Fruit fly (Drosophila melanogaster) whole organism, pupa: Measurements from ENCODE around the gene CCT7.
A peak's percentile ranks its signal among the peaks of the same experiment; 100 is the strongest.

Experiments
- CG10348 ChIP-seq: fragments of 200-800 bp; sonication (Bioruptor generic); IDR thresholded peaks from 2 replicates; pipeline ENCODE4 v1.3.6; 2022; ENCODE audit warnings: missing biosample characterization, missing genetic modification characterization
- CG12605 ChIP-seq: fragments of 200-800 bp; sonication (Bioruptor generic); IDR thresholded peaks from 2 replicates; pipeline ENCODE4 v1.3.6; 2022; ENCODE audit warnings: missing biosample characterization, missing genetic modification characterization
- CG13204 ChIP-seq: fragments of 200-800 bp; sonication (Bioruptor generic); optimal IDR thresholded peaks from 2 replicates; lab custom pipeline; 2018; ENCODE audit warnings: missing biosample characterization, mild to moderate bottlenecking, missing genetic modification characterization, moderate library complexity
- CG14655 ChIP-seq: fragments of 200-800 bp; sonication (Bioruptor generic); optimal IDR thresholded peaks from 3 replicates; lab custom pipeline; 2017; ENCODE audit warnings: mild to moderate bottlenecking, missing biosample characterization, missing genetic modification reagents, missing genetic modification characterization
- CG15710 ChIP-seq: fragments of 200-800 bp; sonication (Bioruptor generic); optimal IDR thresholded peaks from 2 replicates; lab custom pipeline; 2018; ENCODE audit warnings: missing biosample characterization, mild to moderate bottlenecking, missing genetic modification characterization, moderate library complexity
- CG17806 ChIP-seq: fragments of 200-800 bp; sonication (Bioruptor generic); optimal IDR thresholded peaks from 2 replicates; lab custom pipeline; 2018; ENCODE audit warnings: missing biosample characterization, mild to moderate bottlenecking, missing genetic modification characterization, moderate library complexity
- CG32121 ChIP-seq: fragments of 200-800 bp; sonication (Bioruptor generic); IDR thresholded peaks from 2 replicates; pipeline ENCODE4 v1.3.6; 2022; ENCODE audit warnings: missing biosample characterization, missing genetic modification characterization
- CG34367 ChIP-seq: fragments of 200-800 bp; sonication (Bioruptor generic); optimal IDR thresholded peaks from 2 replicates; lab custom pipeline; 2018; ENCODE audit warnings: missing biosample characterization, mild to moderate bottlenecking, missing genetic modification characterization
- CG4496 ChIP-seq: fragments of 200-800 bp; sonication (Bioruptor generic); IDR thresholded peaks from 3 replicates; pipeline ENCODE4 v1.3.6; 2022; ENCODE audit warnings: missing biosample characterization, missing genetic modification characterization
- CG8159 ChIP-seq: fragments of 200-800 bp; sonication (Bioruptor generic); optimal IDR thresholded peaks from 3 replicates; lab custom pipeline; 2018; ENCODE audit warnings: missing biosample characterization, mild to moderate bottlenecking, missing genetic modification characterization, moderate library complexity
- CG8301 ChIP-seq: fragments of 200-800 bp; sonication (Bioruptor generic); optimal IDR thresholded peaks from 2 replicates; lab custom pipeline; 2018; ENCODE audit warnings: missing biosample characterization, mild to moderate bottlenecking, missing genetic modification characterization
- CG9948 ChIP-seq: fragments of 200-800 bp; sonication (Bioruptor generic); optimal IDR thresholded peaks from 2 replicates; lab custom pipeline; 2018; ENCODE audit warnings: missing biosample characterization, mild to moderate bottlenecking, missing genetic modification characterization, moderate library complexity
- D1 ChIP-seq: fragments of 200-800 bp; sonication (Bioruptor generic); optimal IDR thresholded peaks from 2 replicates; lab custom pipeline; 2018; ENCODE audit warnings: missing biosample characterization, mild to moderate bottlenecking, missing genetic modification characterization, moderate library complexity
- EcR ChIP-seq: fragments of 200-800 bp; sonication (Bioruptor generic); optimal IDR thresholded peaks from 3 replicates; lab custom pipeline; 2019; ENCODE audit warnings: missing biosample characterization, missing genetic modification characterization, mild to moderate bottlenecking, moderate library complexity, missing genetic modification reagents
- Ets98B ChIP-seq: fragments of 200-800 bp; sonication (Bioruptor generic); IDR thresholded peaks from 2 replicates; pipeline ENCODE4 v1.3.6; 2022; ENCODE audit warnings: missing biosample characterization, missing genetic modification characterization
- Pif1A ChIP-seq: fragments of 200-800 bp; sonication (Bioruptor generic); optimal IDR thresholded peaks from 3 replicates; lab custom pipeline; 2016; ENCODE audit warnings: missing biosample characterization, missing genetic modification characterization
- Pif1B ChIP-seq: fragments of 200-800 bp; sonication (Bioruptor generic); optimal IDR thresholded peaks from 3 replicates; lab custom pipeline; 2016; ENCODE audit warnings: missing biosample characterization, missing genetic modification characterization
- Snoo ChIP-seq: fragments of 200-800 bp; sonication (Bioruptor generic); optimal IDR thresholded peaks from 3 replicates; lab custom pipeline; 2017; ENCODE audit warnings: missing biosample characterization, mild to moderate bottlenecking, missing genetic modification characterization, inconsistent platforms
- fd96Ca ChIP-seq: fragments of 200-800 bp; sonication (Bioruptor generic); IDR thresholded peaks from 3 replicates; pipeline ENCODE4 v1.3.6; 2022; ENCODE audit warnings: missing biosample characterization, missing genetic modification characterization
- gl ChIP-seq: fragments of 200-800 bp; sonication (Bioruptor generic); optimal IDR thresholded peaks from 2 replicates; lab custom pipeline; 2018; ENCODE audit warnings: missing biosample characterization, mild to moderate bottlenecking, missing genetic modification characterization
- rn ChIP-seq: fragments of 200-800 bp; sonication (Bioruptor generic); IDR thresholded peaks from 2 replicates; pipeline ENCODE4 v1.3.6; 2022; ENCODE audit warnings: missing biosample characterization, missing genetic modification characterization

CCT7 gene

DNA sequence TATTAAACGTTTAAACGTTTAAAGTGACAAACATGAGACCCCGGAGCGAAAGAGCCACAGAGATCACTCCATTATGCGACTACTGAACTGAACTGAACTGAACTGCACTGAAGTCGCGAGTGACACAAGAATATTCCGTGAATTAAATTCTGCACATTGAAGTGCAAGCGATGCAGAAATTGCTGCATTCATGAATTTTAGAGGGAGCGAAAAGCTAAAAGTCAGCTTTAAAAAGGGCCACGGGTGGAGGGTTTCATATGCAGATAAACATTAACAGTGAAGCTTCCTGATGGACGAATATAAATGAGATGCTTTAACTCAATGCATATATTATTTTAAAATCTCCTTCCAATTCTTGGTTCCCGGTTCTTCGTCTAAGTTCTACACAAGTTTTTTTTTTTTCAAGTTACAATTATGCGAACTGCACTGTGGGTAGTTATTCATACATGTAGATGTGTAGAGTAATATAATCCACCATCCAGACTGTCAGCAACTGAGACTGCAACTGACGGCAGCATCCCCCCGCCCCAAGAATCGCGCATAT, 45.8 kb downstream of the CCT7 start:
- peak; percentile 51 for TF ChIP-seq CG34367 (tag; lab: Kevin White, UChicago)
- peak; percentile 45 for TF ChIP-seq Pif1B (GFP tag; lab: Kevin White, UChicago)
- peak; percentile 70 for TF ChIP-seq CG8159 (tag; lab: Kevin White, UChicago)
- no peak for TF ChIP-seq CG13204 (GFP tag; lab: Kevin White, UChicago)
- no peak for TF ChIP-seq gl (tag; lab: Kevin White, UChicago)
- TF ChIP-seq CG4496 (GFP tag; lab: Robert Waterston, UW) = peak; percentile 65; the same call in 2 of the 3 replicates
- peak; percentile 41 for TF ChIP-seq CG14655 (GFP tag; lab: Kevin White, UChicago)
- no peak for TF ChIP-seq CG12605 (GFP tag; lab: Robert Waterston, UW)
- 0 out of 2 replicates have a peak, but pooled peaks have one; percentile 52 for TF ChIP-seq rn
- TF ChIP-seq CG8301 (tag; lab: Kevin White, UChicago) = peak; percentile 36
- no peak for TF ChIP-seq EcR (GFP tag; lab: Kevin White, UChicago)
- peak; percentile 44; the same call in 1 of the 2 replicates for TF ChIP-seq CG32121 (GFP tag; lab: Robert Waterston, UW)
- no peak for TF ChIP-seq D1 (tag; lab: Kevin White, UChicago)
- no peak for TF ChIP-seq CG10348 (GFP tag; lab: Robert Waterston, UW)
- TF ChIP-seq Pif1A (GFP tag; lab: Kevin White, UChicago) = peak; percentile 63
- no peak; the same call in 2 of the 3 replicates for TF ChIP-seq fd96Ca (GFP tag; lab: Robert Waterston, UW)
- TF ChIP-seq CG9948 (tag; lab: Kevin White, UChicago) = peak; percentile 55
- TF ChIP-seq CG15710 (tag; lab: Kevin White, UChicago) = peak; percentile 65
- no peak for TF ChIP-seq Snoo (tag; lab: Kevin White, UChicago)
- peak; percentile 59 for TF ChIP-seq CG17806 (tag; lab: Kevin White, UChicago)
- TF ChIP-seq Ets98B (GFP tag; lab: Robert Waterston, UW) = peak; percentile 60; the same call in 1 of the 2 replicates

DNA sequence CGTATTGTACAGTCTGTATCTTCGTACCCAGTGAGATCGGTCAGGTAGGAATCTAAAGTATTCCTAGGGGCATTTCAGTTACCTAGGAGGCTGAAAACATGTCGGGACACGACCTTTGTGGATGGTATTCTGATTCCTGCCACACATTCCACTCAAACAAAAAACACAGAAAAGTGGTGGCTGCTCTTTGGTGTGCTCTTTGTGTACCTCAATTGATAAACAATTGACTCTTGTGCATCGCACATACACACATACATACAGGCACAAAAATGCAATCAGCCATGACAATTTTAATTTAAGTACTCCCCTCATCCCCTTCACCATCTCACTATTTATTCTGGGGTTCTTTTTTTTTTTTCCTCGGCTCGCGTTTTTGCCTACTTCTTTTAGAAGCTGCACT, 46.8 kb downstream of the CCT7 start:
- TF ChIP-seq Pif1B (GFP tag; lab: Kevin White, UChicago) (no peak), CG12605 (GFP tag; lab: Robert Waterston, UW) (no peak), CG10348 (GFP tag; lab: Robert Waterston, UW) (no peak), D1 (tag; lab: Kevin White, UChicago) (no peak)

dm6 chr3R:8849373-8850228, 48.2 kb downstream of the CCT7 start:
- TF ChIP-seq CG9948 (tag; lab: Kevin White, UChicago) (peak; percentile 60), CG34367 (tag; lab: Kevin White, UChicago) (peak; percentile 55), fd96Ca (GFP tag; lab: Robert Waterston, UW) (no peak), CG8159 (tag; lab: Kevin White, UChicago) (peak; percentile 65), Snoo (tag; lab: Kevin White, UChicago) (no peak), CG13204 (GFP tag; lab: Kevin White, UChicago) (no peak), CG10348 (GFP tag; lab: Robert Waterston, UW) (no peak), D1 (tag; lab: Kevin White, UChicago) (no peak), rn (no peak), Pif1A (GFP tag; lab: Kevin White, UChicago) (peak; percentile 62), CG15710 (tag; lab: Kevin White, UChicago) (peak; percentile 60), EcR (GFP tag; lab: Kevin White, UChicago) (no peak), CG12605 (GFP tag; lab: Robert Waterston, UW) (0 out of 2 replicates have a peak, but pooled peaks have one; percentile 31), CG14655 (GFP tag; lab: Kevin White, UChicago) (peak; percentile 68), gl (tag; lab: Kevin White, UChicago) (no peak), CG4496 (GFP tag; lab: Robert Waterston, UW) (peak; percentile 81), CG32121 (GFP tag; lab: Robert Waterston, UW) (peak; percentile 72; the same call in 1 of the 2 replicates), Ets98B (GFP tag; lab: Robert Waterston, UW) (peak; percentile 60), CG17806 (tag; lab: Kevin White, UChicago) (peak; percentile 69), Pif1B (GFP tag; lab: Kevin White, UChicago) (peak; percentile 31), CG8301 (tag; lab: Kevin White, UChicago) (peak; percentile 65)

DNA sequence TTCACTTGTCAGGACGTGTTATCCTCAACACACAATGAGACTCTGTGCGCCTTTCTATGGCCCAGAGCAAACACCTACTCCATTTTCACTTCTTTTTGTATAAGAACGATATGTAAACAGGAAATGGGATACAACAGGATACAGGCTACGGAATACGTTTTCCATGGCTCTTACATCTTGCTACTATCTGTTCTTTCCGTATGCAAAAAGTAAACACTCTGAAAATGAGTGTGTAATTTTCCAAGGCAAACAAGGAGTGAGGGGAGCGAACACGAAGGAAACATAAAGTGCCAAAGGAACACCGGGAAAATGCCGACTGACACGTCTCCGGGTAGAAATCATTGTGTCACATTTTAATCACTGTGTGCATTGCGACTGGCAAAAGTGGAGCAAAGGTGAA, 49.3 kb downstream of the CCT7 start:
- TF ChIP-seq Pif1A (GFP tag; lab: Kevin White, UChicago) (no peak), D1 (tag; lab: Kevin White, UChicago) (no peak), Pif1B (GFP tag; lab: Kevin White, UChicago) (no peak), CG32121 (GFP tag; lab: Robert Waterston, UW) (no peak), CG8159 (tag; lab: Kevin White, UChicago) (no peak), CG9948 (tag; lab: Kevin White, UChicago) (no peak), Snoo (tag; lab: Kevin White, UChicago) (no peak), CG4496 (GFP tag; lab: Robert Waterston, UW) (no peak), CG17806 (tag; lab: Kevin White, UChicago) (no peak), fd96Ca (GFP tag; lab: Robert Waterston, UW) (no peak), CG15710 (tag; lab: Kevin White, UChicago) (no peak), rn (no peak), CG34367 (tag; lab: Kevin White, UChicago) (no peak), CG13204 (GFP tag; lab: Kevin White, UChicago) (no peak), CG14655 (GFP tag; lab: Kevin White, UChicago) (no peak), CG12605 (GFP tag; lab: Robert Waterston, UW) (no peak), CG8301 (tag; lab: Kevin White, UChicago) (no peak), EcR (GFP tag; lab: Kevin White, UChicago) (no peak), Ets98B (GFP tag; lab: Robert Waterston, UW) (no peak)
